Worm (Caenorhabditis elegans): Measurements from ENCODE around the gene phat-5.

Gene phat-5

ce11 chrV:4143034-4143433, 20.7 kb upstream of the phat-5 start:
- TF ChIP-seq hmg-1.2 (GFP tag; IDR thresholded peaks at IDR 0.05): peak; percentile 97
- TF ChIP-seq F33H1.4 (GFP tag; IDR thresholded peaks at IDR 0.05): peak; percentile 31; the same call in 1 of the 2 replicates
- TF ChIP-seq gei-17 (GFP tag; optimal IDR thresholded peaks at IDR 0.05): no peak
- peak; percentile 78 for TF ChIP-seq lin-40 (tag; optimal IDR thresholded peaks at IDR 0.05)
- no peak for TF ChIP-seq sdz-38 (tag; optimal IDR thresholded peaks at IDR 0.05)
- TF ChIP-seq cebp-1 (GFP tag; IDR thresholded peaks at IDR 0.05): no peak
- peak; percentile 59 for TF ChIP-seq cebp-1 (tag; optimal IDR thresholded peaks at IDR 0.05)
- TF ChIP-seq dox-1 (GFP tag; IDR thresholded peaks at IDR 0.05): peak; percentile 72
- no peak for TF ChIP-seq mel-28 (tag; optimal IDR thresholded peaks at IDR 0.05; ENCODE audit: borderline replicate concordance)
- TF ChIP-seq nhr-80 (tag; optimal IDR thresholded peaks at IDR 0.05): peak; percentile 71
- TF ChIP-seq lsl-1 (GFP tag; optimal IDR thresholded peaks at IDR 0.05): peak; percentile 3
- TF ChIP-seq lin-35 (GFP tag; optimal IDR thresholded peaks at IDR 0.05): peak in 1 of 3 experiments; percentile 47
- peak; percentile 52; the same call in 1 of the 2 replicates for TF ChIP-seq K11D2.4 (GFP tag; IDR thresholded peaks at IDR 0.05)
- peak; percentile 29 for TF ChIP-seq ceh-27 (GFP tag; optimal IDR thresholded peaks at IDR 0.05)
- TF ChIP-seq lin-54 (GFP tag; optimal IDR thresholded peaks at IDR 0.05): peak; percentile 44
- TF ChIP-seq ztf-28 (GFP tag; IDR thresholded peaks at IDR 0.05): no peak
- no peak for TF ChIP-seq ceh-91 (GFP tag; IDR thresholded peaks at IDR 0.05)
- no peak for TF ChIP-seq ceh-58 (GFP tag; IDR thresholded peaks at IDR 0.05)
- TF ChIP-seq madf-6 (GFP tag; IDR thresholded peaks at IDR 0.05): peak; percentile 50; the same call in 1 of the 2 replicates
- TF ChIP-seq nfyb-1 (GFP tag; IDR thresholded peaks at IDR 0.05): 0 out of 2 replicates have a peak, but pooled peaks have one; percentile 24
- TF ChIP-seq B0336.3 (GFP tag; IDR thresholded peaks at IDR 0.05): no peak
- TF ChIP-seq mcd-1 (GFP tag; IDR thresholded peaks at IDR 0.05): peak; percentile 96
- TF ChIP-seq attf-5 (GFP tag; optimal IDR thresholded peaks at IDR 0.05): peak; percentile 56
- TF ChIP-seq F37B4.10 (GFP tag; IDR thresholded peaks at IDR 0.05): no peak
- 0 out of 2 replicates have a peak, but pooled peaks have one; percentile 31 for TF ChIP-seq pbrm-1 (GFP tag; IDR thresholded peaks at IDR 0.05)
- TF ChIP-seq snpc-4 (GFP tag; optimal IDR thresholded peaks at IDR 0.05): no peak
- TF ChIP-seq snpc-4 (tag; optimal IDR thresholded peaks at IDR 0.05): peak in 3 of 4 experiments; percentile 7 to 37 (median 23)
- no peak for TF ChIP-seq B0261.1 (tag; optimal IDR thresholded peaks at IDR 0.05)
- peak; percentile 23 for TF ChIP-seq tbp1 (GFP tag; optimal IDR thresholded peaks at IDR 0.05)
- TF ChIP-seq ztf-25 (GFP tag; IDR thresholded peaks at IDR 0.05): no peak

ce11 chrV:4138688-4139087, 16.4 kb upstream of the phat-5 start, which contains the start of gene lgc-29:
Gene lgc-29, plus strand, starts transcription at chrV:4138988.
- TF ChIP-seq him-1 (tag; optimal IDR thresholded peaks at IDR 0.05) (no peak), lsl-1 (GFP tag; optimal IDR thresholded peaks at IDR 0.05) (no peak), F37B4.10 (GFP tag; IDR thresholded peaks at IDR 0.05) (no peak), ztf-18 (tag; optimal IDR thresholded peaks at IDR 0.05) (no peak), snpc-3.4 (tag; optimal IDR thresholded peaks at IDR 0.05) (no peak), sea-2 (GFP tag; IDR thresholded peaks at IDR 0.05) (no peak), D2030.7 (GFP tag; IDR thresholded peaks at IDR 0.05) (no peak), hlh-12 (tag; optimal IDR thresholded peaks at IDR 0.05) (no peak)

ce11 chrV:4134728-4135127, 12.4 kb upstream of the phat-5 start, which contains the start of gene lgc-1:
Gene lgc-1, plus strand, starts transcription at chrV:4135028.
- no peak for TF ChIP-seq tbx-9 (tag; optimal IDR thresholded peaks at IDR 0.05; ENCODE audit: borderline replicate concordance)
